Fruit fly (Drosophila melanogaster): Measurements from ENCODE around the gene Or22a.

Or22a gene

DNA sequence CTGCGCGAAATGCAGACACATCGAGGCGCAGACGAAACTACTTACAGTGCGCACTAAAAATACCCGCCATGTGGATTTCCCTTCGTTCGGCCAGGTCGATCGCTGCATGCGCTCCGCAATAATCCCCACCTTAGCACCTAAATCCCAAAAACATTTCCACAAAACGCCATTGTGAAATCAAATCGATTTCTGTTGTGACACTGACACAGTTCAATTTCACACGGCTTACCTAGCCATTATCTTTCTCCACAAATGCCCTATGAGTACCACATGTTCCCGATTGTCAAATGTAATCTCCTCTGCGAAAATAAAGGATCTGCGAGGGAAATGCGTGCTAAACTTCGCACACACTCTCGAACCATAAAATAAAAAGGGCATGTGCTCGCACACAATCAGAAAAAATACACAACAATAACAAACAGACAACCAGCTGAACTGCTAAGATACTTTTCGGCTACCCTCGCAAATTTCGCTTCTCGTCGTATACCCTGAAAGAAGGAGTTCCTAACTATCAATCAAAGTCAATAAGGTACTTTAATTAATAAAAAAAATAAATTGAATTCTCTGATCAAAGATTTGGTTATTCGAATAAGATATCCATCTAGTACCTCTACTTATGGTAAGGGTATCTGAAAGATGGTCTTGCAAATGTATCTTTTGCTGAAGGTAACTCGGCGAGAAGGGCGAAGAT is 34.2 kb upstream of the Or22a start:
- peak; percentile 95 for TF ChIP-seq fd96Ca (GFP tag; IDR thresholded peaks at IDR 0.05)
- peak; percentile 76 for TF ChIP-seq CG32121 (GFP tag; IDR thresholded peaks at IDR 0.05)
- TF ChIP-seq CG17806 (tag; optimal IDR thresholded peaks at IDR 0.05): peak; percentile 86
- TF ChIP-seq EcR (GFP tag; optimal IDR thresholded peaks at IDR 0.05): no peak
- TF ChIP-seq CG14655 (GFP tag; optimal IDR thresholded peaks at IDR 0.05): peak; percentile 85
- TF ChIP-seq rn (GFP tag; IDR thresholded peaks at IDR 0.05): peak; percentile 86
- TF ChIP-seq Pif1A (GFP tag; optimal IDR thresholded peaks at IDR 0.05): peak; percentile 70
- peak; percentile 81 for TF ChIP-seq CG8301 (tag; optimal IDR thresholded peaks at IDR 0.05)
- TF ChIP-seq CG12605 (GFP tag; IDR thresholded peaks at IDR 0.05): peak; percentile 12
- TF ChIP-seq Snoo (tag; optimal IDR thresholded peaks at IDR 0.05): peak; percentile 52
- peak; percentile 70 for TF ChIP-seq CG15710 (tag; optimal IDR thresholded peaks at IDR 0.05)
- peak; percentile 71 for TF ChIP-seq CG34367 (tag; optimal IDR thresholded peaks at IDR 0.05)
- peak; percentile 57 for TF ChIP-seq Pif1B (GFP tag; optimal IDR thresholded peaks at IDR 0.05)
- TF ChIP-seq CG4496 (GFP tag; IDR thresholded peaks at IDR 0.05): peak; percentile 88
- peak; percentile 67 for TF ChIP-seq gl (tag; optimal IDR thresholded peaks at IDR 0.05)
- TF ChIP-seq D1 (tag; optimal IDR thresholded peaks at IDR 0.05): peak; percentile 53
- no peak for TF ChIP-seq CG13204 (GFP tag; optimal IDR thresholded peaks at IDR 0.05)
- peak; percentile 68 for TF ChIP-seq CG9948 (tag; optimal IDR thresholded peaks at IDR 0.05)
- TF ChIP-seq CG10348 (GFP tag; IDR thresholded peaks at IDR 0.05): peak; percentile 71
- peak; percentile 84 for TF ChIP-seq Ets98B (GFP tag; IDR thresholded peaks at IDR 0.05)
- peak; percentile 83 for TF ChIP-seq CG8159 (tag; optimal IDR thresholded peaks at IDR 0.05)

DNA sequence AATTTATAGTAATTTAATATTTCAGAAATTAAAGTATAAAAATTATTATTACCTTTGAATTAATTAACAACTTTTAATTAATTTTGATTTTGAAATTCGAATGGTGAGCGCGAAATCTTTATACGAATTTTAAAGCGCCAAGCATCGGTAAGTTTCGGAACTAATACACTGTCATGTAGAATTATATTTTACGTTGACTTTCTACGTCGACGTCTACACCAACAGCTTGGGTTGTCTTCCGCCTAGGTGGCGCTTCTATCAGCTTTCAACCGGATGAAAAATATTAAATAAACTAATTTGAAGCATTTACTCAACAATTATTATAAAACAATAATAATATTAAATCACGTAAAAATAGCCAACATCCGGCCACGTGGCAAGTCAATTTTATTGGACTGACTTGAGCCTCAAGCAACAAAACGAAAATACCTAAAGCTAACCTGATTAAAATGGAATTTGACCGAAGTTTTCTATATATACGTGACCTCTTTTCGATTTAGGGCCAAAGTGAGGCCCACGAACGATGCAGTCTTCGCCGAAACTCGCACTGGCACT is 28.4 kb upstream of the Or22a start, which contains the start of gene CG31928:
Gene CG31928, plus strand, starts transcription at position 505 of the 555 bp plus-strand sequence.
- TF ChIP-seq CG12605 (GFP tag; IDR thresholded peaks at IDR 0.05) (no peak), CG8301 (tag; optimal IDR thresholded peaks at IDR 0.05) (no peak), D1 (tag; optimal IDR thresholded peaks at IDR 0.05) (peak; percentile 33), CG34367 (tag; optimal IDR thresholded peaks at IDR 0.05) (no peak)

DNA sequence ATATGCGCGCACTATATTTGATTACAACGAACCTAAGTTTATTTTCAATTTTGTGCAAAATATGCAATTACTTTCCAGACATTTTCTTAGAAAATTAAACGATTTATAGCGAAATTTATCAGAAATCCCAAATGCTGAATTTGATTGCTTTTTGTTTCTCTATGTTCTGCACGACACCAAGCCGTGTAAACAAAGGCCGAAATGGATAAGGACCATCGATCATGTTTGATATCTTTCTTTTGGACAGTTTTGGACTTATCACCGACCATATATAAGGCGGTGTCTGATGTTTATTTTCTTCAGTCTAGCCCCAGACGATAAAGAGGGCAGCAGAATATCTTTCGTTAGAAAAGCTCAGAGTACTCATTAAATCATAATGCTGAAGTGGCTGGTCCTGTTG is 26.5 kb upstream of the Or22a start, which contains the start of gene CG33128:
Gene CG33128, plus strand, starts transcription at position 301 of the 400 bp plus-strand sequence.
- TF ChIP-seq CG8301 (tag; optimal IDR thresholded peaks at IDR 0.05): no peak

DNA sequence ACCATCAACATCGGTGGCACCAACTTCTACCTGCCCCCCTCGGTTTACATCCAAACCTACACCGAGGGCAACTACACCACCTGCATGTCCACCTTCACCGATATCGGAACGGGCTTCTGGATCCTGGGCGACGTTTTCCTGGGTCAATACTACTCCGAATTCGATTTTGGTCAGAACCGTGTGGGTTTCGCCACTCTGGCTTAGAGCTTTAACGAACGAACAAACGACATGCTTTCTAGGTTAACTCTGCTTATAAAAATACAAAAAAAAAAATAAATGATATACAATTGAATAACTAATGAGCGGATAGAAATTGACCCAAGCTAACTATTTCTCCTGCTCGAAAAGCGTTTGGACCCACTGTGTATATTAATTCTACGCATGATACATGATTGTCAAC is 25.1 kb upstream of the Or22a start, which contains the start of gene CG31926:
Gene CG31926, plus strand, starts transcription at position 301 of the 400 bp plus-strand sequence.
- TF ChIP-seq CG14655 (GFP tag; optimal IDR thresholded peaks at IDR 0.05) (no peak), rn (GFP tag; IDR thresholded peaks at IDR 0.05) (no peak), CG15710 (tag; optimal IDR thresholded peaks at IDR 0.05) (no peak), gl (tag; optimal IDR thresholded peaks at IDR 0.05) (no peak), EcR (GFP tag; optimal IDR thresholded peaks at IDR 0.05) (no peak), Snoo (tag; optimal IDR thresholded peaks at IDR 0.05) (no peak)

DNA sequence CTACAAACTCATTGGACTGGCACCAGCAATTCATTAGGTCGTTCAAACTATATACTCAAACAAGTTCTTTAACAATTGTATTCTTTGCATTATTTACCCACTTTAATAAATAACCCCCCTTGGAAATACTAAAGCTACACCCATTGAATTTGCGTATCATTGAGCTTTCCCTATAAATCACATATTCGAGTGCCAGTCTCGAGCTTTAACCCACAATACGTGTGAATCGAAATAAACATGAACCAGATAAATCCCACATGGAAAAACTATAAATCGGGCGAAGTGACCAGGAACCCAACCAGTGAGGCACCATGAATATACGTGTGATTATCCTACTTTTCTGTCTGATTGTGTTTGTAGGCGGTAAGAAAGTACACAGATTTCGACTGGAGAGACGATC is 23.3 kb upstream of the Or22a start, which contains the start of gene CG31661:
Gene CG31661, plus strand, starts transcription at position 301 of the 400 bp plus-strand sequence.
- TF ChIP-seq CG8301 (tag; optimal IDR thresholded peaks at IDR 0.05) (no peak), CG15710 (tag; optimal IDR thresholded peaks at IDR 0.05) (no peak), CG32121 (GFP tag; IDR thresholded peaks at IDR 0.05) (no peak), Snoo (tag; optimal IDR thresholded peaks at IDR 0.05) (no peak), D1 (tag; optimal IDR thresholded peaks at IDR 0.05) (no peak), CG4496 (GFP tag; IDR thresholded peaks at IDR 0.05) (no peak), CG13204 (GFP tag; optimal IDR thresholded peaks at IDR 0.05) (no peak), Pif1B (GFP tag; optimal IDR thresholded peaks at IDR 0.05) (no peak), CG34367 (tag; optimal IDR thresholded peaks at IDR 0.05) (no peak), CG9948 (tag; optimal IDR thresholded peaks at IDR 0.05) (no peak), CG14655 (GFP tag; optimal IDR thresholded peaks at IDR 0.05) (no peak), EcR (GFP tag; optimal IDR thresholded peaks at IDR 0.05) (no peak), CG12605 (GFP tag; IDR thresholded peaks at IDR 0.05) (no peak), gl (tag; optimal IDR thresholded peaks at IDR 0.05) (no peak), Ets98B (GFP tag; IDR thresholded peaks at IDR 0.05) (no peak)

DNA sequence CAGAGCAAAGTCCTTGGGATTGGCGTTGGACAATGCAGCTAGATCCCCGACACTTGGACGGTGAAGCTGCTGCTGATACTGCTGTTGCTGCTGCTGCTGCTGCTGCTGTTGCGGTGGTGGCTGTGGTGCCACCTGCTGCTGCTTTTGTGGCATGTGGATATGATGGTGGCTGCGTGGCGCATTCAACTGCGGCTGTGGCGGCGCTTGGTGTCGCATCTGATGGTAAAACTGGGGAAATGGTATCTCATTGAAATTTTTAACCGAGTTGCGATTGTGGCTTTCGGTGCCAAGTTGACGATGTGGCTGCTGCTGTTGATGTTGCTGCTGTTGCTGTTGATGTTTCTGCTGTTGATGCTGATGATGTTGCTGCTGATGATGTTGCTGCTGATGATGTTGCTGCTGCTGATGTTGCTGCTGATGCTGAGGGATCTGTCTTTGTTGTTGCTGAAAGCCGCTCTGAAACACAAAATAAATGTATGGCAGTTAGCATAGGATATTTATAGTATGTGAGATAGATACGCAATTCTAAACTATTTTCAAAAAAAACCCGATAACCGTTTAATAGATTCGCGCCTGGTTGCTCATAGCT is 21.2 kb upstream of the Or22a start:
- TF ChIP-seq CG32121 (GFP tag; IDR thresholded peaks at IDR 0.05) (no peak), CG15710 (tag; optimal IDR thresholded peaks at IDR 0.05) (no peak), fd96Ca (GFP tag; IDR thresholded peaks at IDR 0.05) (no peak), CG17806 (tag; optimal IDR thresholded peaks at IDR 0.05) (no peak), CG10348 (GFP tag; IDR thresholded peaks at IDR 0.05) (no peak), CG8301 (tag; optimal IDR thresholded peaks at IDR 0.05) (no peak), CG9948 (tag; optimal IDR thresholded peaks at IDR 0.05) (no peak), CG13204 (GFP tag; optimal IDR thresholded peaks at IDR 0.05) (no peak)
